Worm (Caenorhabditis elegans) whole organism, L1 larva: ENCODE results near the gene cutl-2.

Experiments
- aly-2 ChIP-seq: fragments of 150-350 bp; optimal IDR thresholded peaks from 2 replicates; lab custom pipeline; 2014; ENCODE audit warnings: missing biosample characterization, missing genetic modification characterization
- isw-1 ChIP-seq: fragments of 200-800 bp; sonication (Bioruptor generic); IDR thresholded peaks from 2 replicates; pipeline ENCODE4 v1.3.6; 2022; ENCODE audit warnings: missing genetic modification characterization, missing compliant biosample characterization
- lin-13 ChIP-seq: fragments of 150-350 bp; optimal IDR thresholded peaks from 2 replicates; lab custom pipeline; 2014; ENCODE audit warnings: missing biosample characterization, missing genetic modification reagents, missing genetic modification characterization
- lin-35 ChIP-seq, 2 experiments: fragments of 150-350 bp; optimal IDR thresholded peaks; 2 replicates each; lab custom pipeline; 2014; ENCODE audit warnings: missing biosample characterization in 2 of 2, missing genetic modification characterization in 2 of 2, missing genetic modification reagents in 2 of 2
- mdl-1 ChIP-seq, 2 experiments: fragments of 150-350 bp; optimal IDR thresholded peaks; 2 replicates each; lab custom pipeline; 2014 to 2017; ENCODE audit warnings: missing biosample characterization in 2 of 2, missing genetic modification characterization in 2 of 2, inconsistent platforms in 1 of 2
- mep-1 ChIP-seq: fragments of 150-350 bp; optimal IDR thresholded peaks from 2 replicates; lab custom pipeline; 2014; ENCODE audit warnings: missing biosample characterization, missing genetic modification characterization
- nhr-237 ChIP-seq: fragments of 150-350 bp; optimal IDR thresholded peaks from 2 replicates; lab custom pipeline; 2014; ENCODE audit warnings: missing biosample characterization, missing genetic modification characterization
- nhr-28 ChIP-seq: fragments of 150-350 bp; optimal IDR thresholded peaks from 2 replicates; lab custom pipeline; 2014; ENCODE audit warnings: missing biosample characterization, missing genetic modification characterization
- unc-62 ChIP-seq: fragments of 150-350 bp; optimal IDR thresholded peaks from 2 replicates; lab custom pipeline; 2014; ENCODE audit warnings: missing biosample characterization, missing genetic modification reagents, missing genetic modification characterization

DNA sequence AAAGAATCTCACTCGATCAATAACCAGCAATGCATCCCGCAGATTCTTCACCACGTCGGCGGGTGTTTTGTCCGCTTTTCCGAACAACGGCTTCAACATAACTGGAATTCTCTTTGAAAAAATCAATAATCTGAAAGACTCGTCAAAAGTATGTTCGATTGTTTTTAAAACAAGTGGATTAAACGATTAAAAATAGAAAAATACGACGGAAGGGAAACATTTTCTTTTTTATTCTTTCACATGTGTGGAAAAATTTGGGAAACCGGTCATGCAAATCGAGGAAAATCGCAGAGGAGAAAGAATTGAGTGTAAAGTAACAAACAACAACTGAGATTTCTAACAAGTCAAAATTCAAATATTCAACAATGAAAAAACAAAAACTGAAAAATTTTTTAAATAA, 20.9 kb downstream of the cutl-2 start, which contains the start of gene mop-25.2:
- TF ChIP-seq nhr-28 (tag; lab: Kevin White, UChicago) (no peak), lin-13 (GFP tag; lab: Kevin White, UChicago) (no peak), nhr-237 (tag; lab: Kevin White, UChicago) (no peak), lin-35 (GFP tag; optimal IDR thresholded peaks at IDR 0.05; lab: Kevin White, UChicago) (no peak), isw-1 (no peak), mep-1 (no peak), unc-62 (GFP tag; lab: Kevin White, UChicago) (no peak), mdl-1 (tag; optimal IDR thresholded peaks at IDR 0.05; lab: Kevin White, UChicago) (no peak), aly-2 (no peak)
